Fruit fly (Drosophila melanogaster) whole organism, wandering third instar larva: ENCODE measurements around the gene Mondo.

ENCODE experiments used
- Abd-B ChIP-seq: fragments of >200 bp; optimal IDR thresholded peaks from 2 replicates; lab custom pipeline; 2017; ENCODE audit warnings: missing biosample characterization, missing genetic modification characterization
- CG32264 ChIP-seq: fragments of 200-800 bp; sonication (Bioruptor generic); optimal IDR thresholded peaks from 2 replicates; lab custom pipeline; 2016; ENCODE audit warnings: missing biosample characterization, missing genetic modification characterization
- CrebA ChIP-seq: fragments of 200-800 bp; sonication (Bioruptor generic); optimal IDR thresholded peaks from 2 replicates; lab custom pipeline; 2016; ENCODE audit warnings: missing biosample characterization, mild to moderate bottlenecking, missing genetic modification characterization, borderline replicate concordance
- Dfd ChIP-seq: fragments of >200 bp; optimal IDR thresholded peaks from 2 replicates; lab custom pipeline; 2017; ENCODE audit warnings: missing biosample characterization, missing genetic modification characterization
- Dif ChIP-seq: fragments of 200-275, 200-300 bp; sonication (Bioruptor generic); optimal IDR thresholded peaks from 2 replicates; lab custom pipeline; 2018; ENCODE audit warnings: missing biosample characterization, missing genetic modification characterization; ENCODE audit not compliant: partially characterized antibody
- GATAd ChIP-seq: sonication (Bioruptor generic); optimal IDR thresholded peaks from 2 replicates; lab custom pipeline; 2016; ENCODE audit warnings: missing biosample characterization, missing genetic modification characterization
- HLH106 ChIP-seq: fragments of 200-800 bp; optimal IDR thresholded peaks from 3 replicates; lab custom pipeline; 2019; ENCODE audit warnings: missing biosample characterization, mild to moderate bottlenecking, missing genetic modification characterization, moderate library complexity
- Hnf4 ChIP-seq: fragments of 200-800 bp; sonication (Bioruptor generic); optimal IDR thresholded peaks from 2 replicates; lab custom pipeline; 2016; ENCODE audit warnings: missing biosample characterization, mild to moderate bottlenecking, missing genetic modification characterization
- Hr78 ChIP-seq: fragments of >200 bp; optimal IDR thresholded peaks from 2 replicates; lab custom pipeline; 2017; ENCODE audit warnings: missing biosample characterization, missing genetic modification characterization
- Hr83 ChIP-seq: fragments of 200-300 bp; sonication (Bioruptor generic); optimal IDR thresholded peaks from 2 replicates; lab custom pipeline; 2016; ENCODE audit warnings: missing biosample characterization, mild to moderate bottlenecking, missing genetic modification characterization, moderate library complexity; ENCODE audit not compliant: poor library complexity, severe bottlenecking
- Jra ChIP-seq: sonication (Bioruptor generic); optimal IDR thresholded peaks from 2 replicates; lab custom pipeline; 2016; ENCODE audit warnings: missing biosample characterization, missing genetic modification characterization
- Mio ChIP-seq: sonication (Bioruptor generic); optimal IDR thresholded peaks from 2 replicates; lab custom pipeline; 2016; ENCODE audit warnings: missing biosample characterization, missing genetic modification characterization
- Myc ChIP-seq: fragments of >200 bp; optimal IDR thresholded peaks from 2 replicates; lab custom pipeline; 2017
- N ChIP-seq: fragments of >200 bp; optimal IDR thresholded peaks from 2 replicates; lab custom pipeline; 2018; ENCODE audit warnings: missing biosample characterization, missing external identifiers, missing genetic modification characterization
- OdsH ChIP-seq: fragments of 200-800 bp; sonication (Bioruptor generic); optimal IDR thresholded peaks from 2 replicates; lab custom pipeline; 2016; ENCODE audit warnings: missing biosample characterization, mild to moderate bottlenecking, missing genetic modification characterization
- Rel ChIP-seq, 2 experiments: fragments of 200-800 bp; sonication (Bioruptor generic) in 1 of 2; optimal IDR thresholded peaks; 2 replicates in 1 of 2; 3 replicates in 1 of 2; lab custom pipeline; 2016 to 2019; ENCODE audit warnings: mild to moderate bottlenecking in 2 of 2, missing biosample characterization in 2 of 2, missing genetic modification characterization in 2 of 2, moderate library complexity in 1 of 2
- Sp1 ChIP-seq: fragments of 200-800 bp; sonication (Bioruptor generic); optimal IDR thresholded peaks from 3 replicates; lab custom pipeline; 2019; ENCODE audit warnings: missing biosample characterization, mild to moderate bottlenecking, missing genetic modification characterization, moderate library complexity
- Vsx2 ChIP-seq: fragments of 200-300, 225-300 bp; sonication (Bioruptor generic); optimal IDR thresholded peaks from 2 replicates; lab custom pipeline; 2018; ENCODE audit warnings: missing biosample characterization, missing genetic modification characterization; ENCODE audit not compliant: partially characterized antibody
- br ChIP-seq: fragments of 200-800 bp; sonication (Bioruptor generic); optimal IDR thresholded peaks from 2 replicates; lab custom pipeline; 2016; ENCODE audit warnings: missing biosample characterization, missing genetic modification characterization
- brk ChIP-seq: fragments of 200-800 bp; sonication (Bioruptor generic); optimal IDR thresholded peaks from 2 replicates; lab custom pipeline; 2016; ENCODE audit warnings: missing biosample characterization, mild to moderate bottlenecking, missing genetic modification characterization
- dl ChIP-seq, 2 experiments: fragments of 175-275, 200-275 bp in 1 of 2; fragments of 200-275 bp in 1 of 2; sonication (Bioruptor generic); optimal IDR thresholded peaks; lab custom pipeline; 2018; ENCODE audit warnings: mild to moderate bottlenecking in 2 of 2, missing biosample characterization in 2 of 2, missing genetic modification characterization in 2 of 2, moderate library complexity in 2 of 2; ENCODE audit not compliant: partially characterized antibody in 2 of 2, insufficient read depth in 1 of 2
- dmrt93B ChIP-seq: fragments of 200-800 bp; sonication (Bioruptor generic); optimal IDR thresholded peaks from 2 replicates; lab custom pipeline; 2018; ENCODE audit warnings: missing biosample characterization, mild to moderate bottlenecking, missing genetic modification characterization
- dsf ChIP-seq: sonication (Bioruptor generic); optimal IDR thresholded peaks from 2 replicates; lab custom pipeline; 2016; ENCODE audit warnings: missing biosample characterization, missing genetic modification characterization, borderline replicate concordance
- ey ChIP-seq: fragments of 200-800 bp; sonication (Bioruptor generic); optimal IDR thresholded peaks from 2 replicates; lab custom pipeline; 2016; ENCODE audit warnings: missing biosample characterization, missing genetic modification characterization
- foxo ChIP-seq, 2 experiments: fragments of 200-800 bp; sonication (Bioruptor generic); optimal IDR thresholded peaks; 2 replicates in 1 of 2; 3 replicates in 1 of 2; lab custom pipeline; 2016 to 2017; ENCODE audit warnings: missing biosample characterization in 2 of 2, missing genetic modification characterization in 2 of 2
- fru ChIP-seq: fragments of 200-800 bp; sonication (Bioruptor generic); optimal IDR thresholded peaks from 3 replicates; lab custom pipeline; 2016; ENCODE audit warnings: missing biosample characterization, mild to moderate bottlenecking, missing genetic modification characterization
- h ChIP-seq: fragments of 200-800 bp; sonication (Bioruptor generic); optimal IDR thresholded peaks from 3 replicates; lab custom pipeline; 2016; ENCODE audit warnings: missing biosample characterization, mild to moderate bottlenecking, missing genetic modification characterization
- jim ChIP-seq: fragments of 175-275, 200-325 bp; sonication (Bioruptor generic); optimal IDR thresholded peaks from 2 replicates; lab custom pipeline; 2016; ENCODE audit warnings: missing biosample characterization, mild to moderate bottlenecking, missing genetic modification characterization
- lola ChIP-seq: fragments of >200 bp; optimal IDR thresholded peaks from 2 replicates; lab custom pipeline; 2017; ENCODE audit warnings: missing biosample characterization, missing genetic modification characterization
- pan ChIP-seq: fragments of >200 bp; optimal IDR thresholded peaks from 2 replicates; lab custom pipeline; 2017
- psq ChIP-seq: fragments of 200-800 bp; sonication (Bioruptor generic); optimal IDR thresholded peaks from 3 replicates; lab custom pipeline; 2017; ENCODE audit warnings: missing biosample characterization, mild to moderate bottlenecking, missing genetic modification characterization, moderate library complexity
- rgr ChIP-seq: fragments of 200-800 bp; sonication (Bioruptor generic); optimal IDR thresholded peaks from 3 replicates; lab custom pipeline; 2016; ENCODE audit warnings: missing biosample characterization, mild to moderate bottlenecking, missing genetic modification characterization
- sage ChIP-seq: fragments of 200-800 bp; sonication (Bioruptor generic); optimal IDR thresholded peaks from 2 replicates; lab custom pipeline; 2016; ENCODE audit warnings: missing biosample characterization, mild to moderate bottlenecking, missing genetic modification characterization
- sv ChIP-seq: fragments of 200-800 bp; sonication (Bioruptor generic); optimal IDR thresholded peaks from 3 replicates; lab custom pipeline; 2016; ENCODE audit warnings: missing biosample characterization, missing genetic modification characterization
- tai ChIP-seq: sonication (Bioruptor generic); optimal IDR thresholded peaks from 2 replicates; lab custom pipeline; 2016; ENCODE audit warnings: missing biosample characterization, missing genetic modification characterization
- woc ChIP-seq: sonication (Bioruptor generic); optimal IDR thresholded peaks from 2 replicates; lab custom pipeline; 2016; ENCODE audit warnings: missing biosample characterization, mild to moderate bottlenecking, missing genetic modification characterization

Gene Mondo

dm6 chr2L:21309754-21310426 is at the start of gene Mondo:
TSS of gene Mondo (minus strand) at chr2L:21310050.
- TF ChIP-seq pan (lab: Kevin White, UChicago) = no peak
- peak; percentile 46 for TF ChIP-seq HLH106 (tag; lab: Kevin White, UChicago)
- peak; percentile 30 for TF ChIP-seq Dif (GFP tag; lab: Kevin White, UChicago)
- no peak for TF ChIP-seq Hr78 (GFP tag; lab: Kevin White, UChicago)
- TF ChIP-seq br (GFP tag; lab: Kevin White, UChicago) = peak; percentile 38
- peak; percentile 18 for TF ChIP-seq jim (GFP tag; lab: Kevin White, UChicago)
- peak; percentile 73 for TF ChIP-seq Hr83 (GFP tag; lab: Kevin White, UChicago)
- TF ChIP-seq dl (GFP tag; optimal IDR thresholded peaks at IDR 0.05; lab: Kevin White, UChicago; ENCODE audit: insufficient read depth in 1 of 2, partially characterized antibody in 2 of 2) = peak in 1 of 2 experiments; percentile 32
- TF ChIP-seq Hnf4 (GFP tag; lab: Kevin White, UChicago) = peak; percentile 6
- no peak for TF ChIP-seq lola (GFP tag; lab: Kevin White, UChicago)
- no peak for TF ChIP-seq Myc
- peak; percentile 0 for TF ChIP-seq fru (GFP tag; lab: Kevin White, UChicago)
- no peak for TF ChIP-seq Rel (GFP tag; optimal IDR thresholded peaks at IDR 0.05; lab: Kevin White, UChicago)
- TF ChIP-seq Rel (tag; optimal IDR thresholded peaks at IDR 0.05; lab: Kevin White, UChicago) = no peak
- TF ChIP-seq Dfd (GFP tag; lab: Kevin White, UChicago) = no peak
- TF ChIP-seq ey (GFP tag; lab: Kevin White, UChicago) = no peak
- no peak for TF ChIP-seq Sp1 (GFP tag; lab: Kevin White, UChicago)
- TF ChIP-seq h (GFP tag; lab: Kevin White, UChicago) = no peak

dm6 chr2L:21344203-21344753 is 34.4 kb upstream of the Mondo start, which contains the start of gene Tsp39D:
TSS of gene Tsp39D (plus strand) at chr2L:21344607.
- TF ChIP-seq woc (GFP tag; lab: Kevin White, UChicago) (no peak), CG32264 (GFP tag; lab: Kevin White, UChicago) (no peak), sv (no peak), tai (GFP tag; lab: Kevin White, UChicago) (no peak), dsf (GFP tag; lab: Kevin White, UChicago) (no peak), N (GFP tag; lab: Kevin White, UChicago) (no peak), Dif (GFP tag; lab: Kevin White, UChicago) (no peak), fru (GFP tag; lab: Kevin White, UChicago) (peak; percentile 18), Hr78 (GFP tag; lab: Kevin White, UChicago) (no peak), lola (GFP tag; lab: Kevin White, UChicago) (no peak), jim (GFP tag; lab: Kevin White, UChicago) (no peak), Hr83 (GFP tag; lab: Kevin White, UChicago) (no peak), h (GFP tag; lab: Kevin White, UChicago) (peak; percentile 38), Hnf4 (GFP tag; lab: Kevin White, UChicago) (no peak), GATAd (GFP tag; lab: Kevin White, UChicago) (no peak), brk (GFP tag; lab: Kevin White, UChicago) (peak; percentile 40), rgr (no peak), OdsH (GFP tag; lab: Kevin White, UChicago) (peak; percentile 33), dmrt93B (GFP tag; lab: Kevin White, UChicago) (no peak), Myc (peak; percentile 60), CrebA (peak; percentile 14), sage (GFP tag; lab: Kevin White, UChicago) (no peak), ey (GFP tag; lab: Kevin White, UChicago) (no peak), Jra (GFP tag; lab: Kevin White, UChicago) (peak; percentile 21), Mio (no peak), br (GFP tag; lab: Kevin White, UChicago) (peak; percentile 18), foxo (GFP tag; optimal IDR thresholded peaks at IDR 0.05; lab: Kevin White, UChicago) (peak in 1 of 2 experiments; percentile 37)

dm6 chr2L:21341706-21342105 is 31.9 kb upstream of the Mondo start:
- TF ChIP-seq Vsx2 (GFP tag; lab: Kevin White, UChicago) (no peak), Abd-B (no peak), psq (GFP tag; lab: Kevin White, UChicago) (no peak), dsf (GFP tag; lab: Kevin White, UChicago) (no peak), Mio (no peak), woc (GFP tag; lab: Kevin White, UChicago) (no peak), br (GFP tag; lab: Kevin White, UChicago) (no peak), foxo (GFP tag; optimal IDR thresholded peaks at IDR 0.05; lab: Kevin White, UChicago) (no peak), OdsH (GFP tag; lab: Kevin White, UChicago) (no peak), brk (GFP tag; lab: Kevin White, UChicago) (no peak)
